Worm (Caenorhabditis elegans): ENCODE data around the gene Y43F8B.18.

Y43F8B.18 gene

ce11 chrV:19501389-19501788 is 15.6 kb downstream of the Y43F8B.18 start:
- TF ChIP-seq swsn-7 (tag; optimal IDR thresholded peaks at IDR 0.05) (no peak), ztf-4 (tag; optimal IDR thresholded peaks at IDR 0.05) (no peak), nhr-11 (tag; optimal IDR thresholded peaks at IDR 0.05) (no peak), unc-86 (tag; optimal IDR thresholded peaks at IDR 0.05) (no peak), unc-30 (tag; optimal IDR thresholded peaks at IDR 0.05) (no peak), efl-1 (optimal IDR thresholded peaks at IDR 0.05) (no peak), efl-1 (GFP tag; optimal IDR thresholded peaks at IDR 0.05 in 1 of 2) (no peak), unc-62 (GFP tag; optimal IDR thresholded peaks at IDR 0.05) (no peak), mep-1 (tag; optimal IDR thresholded peaks at IDR 0.05) (no peak), fkh-8 (tag; optimal IDR thresholded peaks at IDR 0.05) (no peak), tlp-1 (tag; optimal IDR thresholded peaks at IDR 0.05) (no peak), blmp-1 (tag; optimal IDR thresholded peaks at IDR 0.05) (no peak), ceh-82 (tag; optimal IDR thresholded peaks at IDR 0.05) (no peak), lin-39 (tag; optimal IDR thresholded peaks at IDR 0.05) (no peak), nhr-12 (tag; optimal IDR thresholded peaks at IDR 0.05) (no peak), lin-35 (GFP tag; optimal IDR thresholded peaks at IDR 0.05) (no peak), hlh-17 (GFP tag; optimal IDR thresholded peaks at IDR 0.05; ENCODE audit: borderline replicate concordance) (no peak), C34B4.2 (tag; optimal IDR thresholded peaks at IDR 0.05) (no peak), egl-27 (tag; optimal IDR thresholded peaks at IDR 0.05) (no peak)

- TF ChIP-seq ceh-90 (tag; optimal IDR thresholded peaks at IDR 0.05) (no peak), nhr-237 (tag; optimal IDR thresholded peaks at IDR 0.05) (no peak), ces-1 (GFP tag; optimal IDR thresholded peaks at IDR 0.05) (no peak), jun-1 (tag; optimal IDR thresholded peaks at IDR 0.05) (no peak), blmp-1 (tag; optimal IDR thresholded peaks at IDR 0.05) (no peak), snpc-4 (tag; optimal IDR thresholded peaks at IDR 0.05) (no peak), unc-62 (GFP tag; optimal IDR thresholded peaks at IDR 0.05) (no peak), mab-9 (GFP tag; IDR thresholded peaks at IDR 0.05) (no peak), elt-3 (tag; optimal IDR thresholded peaks at IDR 0.05) (no peak), ceh-8 (GFP tag; optimal IDR thresholded peaks at IDR 0.05) (no peak), nhr-20 (tag; optimal IDR thresholded peaks at IDR 0.05) (no peak), C34B4.2 (tag; optimal IDR thresholded peaks at IDR 0.05) (no peak), C04F5.9 (tag; optimal IDR thresholded peaks at IDR 0.05) (no peak), fos-1 (tag; optimal IDR thresholded peaks at IDR 0.05) (no peak), irx-1 (tag; optimal IDR thresholded peaks at IDR 0.05) (no peak), mep-1 (tag; optimal IDR thresholded peaks at IDR 0.05) (no peak), nhr-90 (tag; optimal IDR thresholded peaks at IDR 0.05; ENCODE audit: poor library complexity) (no peak), lin-13 (GFP tag; optimal IDR thresholded peaks at IDR 0.05) (no peak), alr-1 (tag; optimal IDR thresholded peaks at IDR 0.05; ENCODE audit: borderline replicate concordance) (no peak)
Observed at ce11 chrV:19502579-19503151, 16.9 kb downstream of the Y43F8B.18 start, which contains the start of gene Y43F8B.3. Gene Y43F8B.3, plus strand, starts transcription at chrV:19503101.

ce11 chrV:19509061-19509460 is 23.3 kb downstream of the Y43F8B.18 start:
- no peak for TF ChIP-seq hlh-4 (tag; optimal IDR thresholded peaks at IDR 0.05)
- TF ChIP-seq efl-1 (optimal IDR thresholded peaks at IDR 0.05): no peak
- peak in 1 of 2 experiments; percentile 19 for TF ChIP-seq efl-1 (GFP tag; optimal IDR thresholded peaks at IDR 0.05 in 1 of 2)

- TF ChIP-seq pax-3 (tag; optimal IDR thresholded peaks at IDR 0.05) (no peak), ceh-88 (GFP tag; IDR thresholded peaks at IDR 0.05) (no peak), sptf-1 (tag; optimal IDR thresholded peaks at IDR 0.05) (no peak), efl-3 (GFP tag; optimal IDR thresholded peaks at IDR 0.05) (no peak), alr-1 (tag; optimal IDR thresholded peaks at IDR 0.05; ENCODE audit: borderline replicate concordance) (no peak), lin-13 (GFP tag; optimal IDR thresholded peaks at IDR 0.05) (no peak), ztf-4 (tag; optimal IDR thresholded peaks at IDR 0.05) (no peak), unc-130 (tag; optimal IDR thresholded peaks at IDR 0.05) (no peak), hlh-4 (tag; optimal IDR thresholded peaks at IDR 0.05) (no peak), nhr-47 (tag; optimal IDR thresholded peaks at IDR 0.05) (no peak), nhr-76 (tag; optimal IDR thresholded peaks at IDR 0.05) (no peak), nhr-12 (tag; optimal IDR thresholded peaks at IDR 0.05) (no peak), dsc-1 (tag; optimal IDR thresholded peaks at IDR 0.05) (no peak), ceh-8 (GFP tag; optimal IDR thresholded peaks at IDR 0.05) (no peak), lin-35 (GFP tag; optimal IDR thresholded peaks at IDR 0.05) (no peak), snpc-4 (tag; optimal IDR thresholded peaks at IDR 0.05) (no peak), xbp-1 (tag; optimal IDR thresholded peaks at IDR 0.05) (no peak), mef-2 (tag; optimal IDR thresholded peaks at IDR 0.05) (no peak), ztf-11 (tag; optimal IDR thresholded peaks at IDR 0.05) (no peak), mep-1 (tag; optimal IDR thresholded peaks at IDR 0.05) (no peak)
Observed at ce11 chrV:19510352-19510751, 24.6 kb downstream of the Y43F8B.18 start.

All from whole organism, L1 larva.